Worm (Caenorhabditis elegans): ENCODE data around the gene rom-3.
A peak's percentile ranks its signal among the peaks of the same experiment; 100 is the strongest.

The rom-3 gene

DNA sequence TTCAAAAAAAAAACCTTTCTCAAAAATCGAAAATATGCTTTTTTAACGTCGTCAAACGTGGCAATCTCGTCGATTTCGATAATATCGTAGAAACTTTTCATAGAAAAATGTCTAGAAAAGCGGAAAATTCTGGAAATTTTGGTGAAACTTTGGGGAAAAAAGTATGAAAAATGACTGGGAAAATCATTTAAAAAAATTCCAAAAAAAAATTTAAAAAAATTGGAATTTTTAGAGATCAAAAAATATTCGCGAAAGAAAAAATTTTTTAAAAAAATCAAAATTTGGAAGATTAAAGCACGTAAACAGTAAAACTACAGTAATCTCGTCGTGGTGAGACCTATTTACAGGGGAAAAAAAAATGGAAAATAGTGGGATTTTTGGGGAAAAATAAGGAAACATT lies 31.3 kb downstream of the rom-3 start, which contains the start of gene Y116A8C.10:
Gene Y116A8C.10, minus strand, starts transcription at position 101 of the 400 bp plus-strand sequence.
- no peak for TF ChIP-seq F44E2.7 (GFP tag; IDR thresholded peaks at IDR 0.05)
- no peak for TF ChIP-seq nhr-111 (GFP tag; optimal IDR thresholded peaks at IDR 0.05)
- TF ChIP-seq dve-1 (tag; optimal IDR thresholded peaks at IDR 0.05; ENCODE audit: insufficient read depth) = no peak
- no peak for TF ChIP-seq F26F4.8 (GFP tag; conservative IDR thresholded peaks at IDR 0.05)
- no peak for TF ChIP-seq ceh-62 (tag; optimal IDR thresholded peaks at IDR 0.05)
- TF ChIP-seq F10B5.3 (tag; optimal IDR thresholded peaks at IDR 0.05) = no peak
- no peak for TF ChIP-seq T20F7.1 (GFP tag; optimal IDR thresholded peaks at IDR 0.05)
- no peak for TF ChIP-seq nhr-42 (GFP tag; IDR thresholded peaks at IDR 0.05)
- TF ChIP-seq pqm-1 (tag; optimal IDR thresholded peaks at IDR 0.05) = no peak
- TF ChIP-seq rbr-2 (tag; optimal IDR thresholded peaks at IDR 0.05) = no peak
- TF ChIP-seq duxl-1 (tag; optimal IDR thresholded peaks at IDR 0.05; ENCODE audit: poor library complexity) = no peak
- TF ChIP-seq snpc-4 (tag; optimal IDR thresholded peaks at IDR 0.05) = no peak
- TF ChIP-seq fkh-10 (GFP tag; optimal IDR thresholded peaks at IDR 0.05) = no peak

DNA sequence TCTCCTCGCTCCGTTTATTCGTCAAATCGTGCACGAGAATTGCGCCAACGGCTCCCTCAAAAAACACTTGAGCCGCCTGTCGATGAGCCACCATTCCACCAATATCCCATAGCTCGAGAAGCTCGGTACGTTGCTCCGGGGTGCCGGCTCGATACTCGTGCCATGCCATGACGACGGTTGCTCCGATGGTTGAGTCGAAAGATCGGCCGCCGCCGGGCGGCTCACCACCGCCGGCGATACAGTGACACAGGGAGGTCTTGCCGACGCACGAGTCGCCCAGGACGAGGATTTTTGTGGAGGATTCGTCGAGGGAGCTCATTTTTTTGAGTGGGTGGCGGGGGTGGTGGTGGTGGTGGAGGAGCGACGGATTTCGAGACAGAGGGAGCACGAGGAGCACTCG lies 34.2 kb downstream of the rom-3 start:
- TF ChIP-seq unc-62 (GFP tag; optimal IDR thresholded peaks at IDR 0.05 in 1 of 2) (peak in 1 of 2 experiments; percentile 13), unc-62 (tag; optimal IDR thresholded peaks at IDR 0.05) (no peak), set-16 (GFP tag; IDR thresholded peaks at IDR 0.05) (peak; percentile 94), ceh-62 (tag; optimal IDR thresholded peaks at IDR 0.05) (no peak), nhr-102 (tag; optimal IDR thresholded peaks at IDR 0.05) (no peak), dpl-1 (GFP tag; optimal IDR thresholded peaks at IDR 0.05) (no peak), fos-1 (tag; optimal IDR thresholded peaks at IDR 0.05) (no peak)

DNA sequence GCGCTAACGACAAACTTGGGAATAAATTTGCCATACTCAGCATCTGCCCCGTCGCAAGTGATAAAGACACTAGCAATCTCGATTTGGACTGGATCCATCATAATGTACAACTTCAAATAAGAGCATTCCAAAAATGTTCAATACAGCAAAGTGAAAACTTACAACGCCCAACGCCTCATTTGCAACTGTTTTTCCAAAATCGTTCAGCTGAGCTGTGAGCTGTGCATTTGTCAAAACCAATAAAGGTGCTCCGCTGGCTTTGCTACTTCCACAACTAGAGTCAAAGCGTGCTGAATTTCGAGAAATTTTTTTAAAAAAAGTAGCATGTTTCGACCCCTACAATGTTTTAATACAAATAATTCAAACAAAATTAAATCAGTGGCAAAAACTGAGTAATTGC lies 39.2 kb downstream of the rom-3 start, which contains the start of gene Y116A8C.49:
Gene Y116A8C.49, minus strand, starts transcription at position 101 of the 400 bp plus-strand sequence.
- TF ChIP-seq ceh-82 (tag; optimal IDR thresholded peaks at IDR 0.05) (no peak), lin-15B (tag; optimal IDR thresholded peaks at IDR 0.05) (no peak), D1046.2 (GFP tag; IDR thresholded peaks at IDR 0.05) (no peak), dve-1 (tag; optimal IDR thresholded peaks at IDR 0.05; ENCODE audit: insufficient read depth) (no peak)

DNA sequence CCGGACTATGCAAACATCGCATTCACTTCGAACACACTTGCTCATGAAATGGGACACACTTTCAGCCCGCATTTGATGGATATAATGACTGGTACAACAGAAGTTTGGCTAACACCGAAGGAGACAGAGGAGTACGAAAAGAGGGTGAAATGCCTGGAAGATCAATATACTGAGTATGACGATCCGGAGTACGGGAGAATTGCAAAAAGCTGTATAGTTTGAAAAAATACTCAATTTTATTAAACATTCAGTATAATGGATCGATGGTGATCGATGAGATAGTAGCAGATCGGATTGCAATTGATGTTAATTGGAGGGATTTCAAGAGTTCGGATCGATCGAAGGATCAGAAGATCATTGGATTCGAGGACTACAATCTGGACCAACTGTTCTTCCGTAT lies 43.7 kb downstream of the rom-3 start:
- TF ChIP-seq skn-1 (tag; optimal IDR thresholded peaks at IDR 0.05) = no peak
- peak; percentile 66 for TF ChIP-seq aha-1 (tag)
- no peak for TF ChIP-seq Y75B8A.6 (GFP tag; IDR thresholded peaks at IDR 0.05)
- TF ChIP-seq pha-4 (GFP tag; IDR thresholded peaks at IDR 0.05) = no peak
- no peak for TF ChIP-seq pha-4 (tag; optimal IDR thresholded peaks at IDR 0.05)
- TF ChIP-seq nhr-28 (tag; optimal IDR thresholded peaks at IDR 0.05) = no peak
- no peak for TF ChIP-seq spr-3 (GFP tag; optimal IDR thresholded peaks at IDR 0.05)
- peak in 1 of 2 experiments; percentile 55 for TF ChIP-seq unc-62 (GFP tag; optimal IDR thresholded peaks at IDR 0.05 in 1 of 2)
- no peak for TF ChIP-seq unc-62 (tag; optimal IDR thresholded peaks at IDR 0.05)
- no peak for TF ChIP-seq lin-1 (GFP tag; IDR thresholded peaks at IDR 0.05)
- TF ChIP-seq mxl-2 (GFP tag; conservative IDR thresholded peaks at IDR 0.05) = no peak

DNA sequence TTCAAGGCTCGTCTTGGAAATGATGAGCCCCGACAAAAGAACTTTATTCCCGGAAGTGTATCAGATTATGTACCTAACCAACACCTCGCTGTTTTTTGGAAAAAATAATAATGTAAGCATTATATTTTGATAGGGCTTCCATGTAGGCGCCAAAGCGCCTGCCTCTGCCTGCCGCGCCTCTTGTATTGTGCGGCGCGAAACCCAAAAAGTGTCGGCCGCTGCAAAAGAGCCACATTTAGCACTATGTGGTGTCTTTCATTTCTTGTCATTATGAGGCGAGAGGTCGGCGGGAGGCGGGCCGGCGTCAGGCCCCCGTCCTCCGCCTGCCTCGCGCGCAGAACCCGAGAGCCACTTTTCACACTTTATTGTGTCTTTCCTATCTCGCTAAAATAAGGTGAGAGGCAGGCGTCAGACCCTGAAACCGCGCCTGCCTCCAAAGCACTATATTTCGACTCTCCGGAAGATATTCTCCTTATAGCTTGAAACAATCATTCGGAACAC lies 44.9 kb downstream of the rom-3 start:
- TF ChIP-seq nhr-237 (tag; optimal IDR thresholded peaks at IDR 0.05) (no peak), lin-29 (GFP tag; IDR thresholded peaks at IDR 0.05) (no peak), set-16 (GFP tag; IDR thresholded peaks at IDR 0.05) (peak; percentile 88), snpc-1.2 (GFP tag; IDR thresholded peaks at IDR 0.05) (peak; percentile 70)
